Worm (Caenorhabditis elegans) whole organism, L4/young adult: ENCODE data around the gene cebp-1.
"Not testable (repeated sequence)": the region's sequence is repeated elsewhere in the genome, so short reads cannot be mapped to it uniquely, and the experiment has no call there.

Source experiments
- W03F9.2 ChIP-seq: fragments of 150-350 bp; optimal IDR thresholded peaks from 2 replicates; lab custom pipeline; 2014; ENCODE audit warnings: missing biosample characterization, missing genetic modification characterization
- dao-5 ChIP-seq: sonication (generic microtip); optimal IDR thresholded peaks from 2 replicates; lab custom pipeline; 2016; ENCODE audit warnings: missing genotype, missing genetic modification characterization, moderate library complexity, missing compliant biosample characterization
- him-1 ChIP-seq: sonication (generic microtip); optimal IDR thresholded peaks from 2 replicates; lab custom pipeline; 2016; ENCODE audit warnings: missing genotype, missing genetic modification reagents, missing genetic modification characterization, missing compliant biosample characterization

The cebp-1 gene

ce11 chrX:1430707-1431106 is 23.0 kb downstream of the cebp-1 start, which contains the start of gene F19G12.1:
TSS of gene F19G12.1 (plus strand) at chrX:1431007.
- not testable (repeated sequence) for TF ChIP-seq W03F9.2, him-1, dao-5 (tag; lab: Kevin White, UChicago)

- no peak for TF ChIP-seq dao-5 (tag; lab: Kevin White, UChicago)
- TF ChIP-seq W03F9.2 (tag; lab: Kevin White, UChicago), result no peak
These were observed 27.2 kb downstream of the cebp-1 start, which contains the start of gene F19G12.11 for ce11 chrX:1426425-1426824. TSS of gene F19G12.11 (minus strand) at chrX:1426525.

ce11 chrX:1424509-1424908 is 29.2 kb downstream of the cebp-1 start, which contains the start of gene F19G12.3:
TSS of gene F19G12.3 (plus strand) at chrX:1424809.
- TF ChIP-seq dao-5 (tag; lab: Kevin White, UChicago) (no peak), W03F9.2 (tag; lab: Kevin White, UChicago) (no peak), him-1 (tag; lab: Kevin White, UChicago) (no peak)

- TF ChIP-seq dao-5 (tag; lab: Kevin White, UChicago), result no peak
- no peak for TF ChIP-seq him-1 (tag; lab: Kevin White, UChicago)
- TF ChIP-seq W03F9.2 (tag; lab: Kevin White, UChicago), result no peak
These were observed 33.1 kb downstream of the cebp-1 start for ce11 chrX:1420524-1420923.

- no peak for TF ChIP-seq W03F9.2 (tag; lab: Kevin White, UChicago)
- no peak for TF ChIP-seq dao-5 (tag; lab: Kevin White, UChicago)
- no peak for TF ChIP-seq him-1 (tag; lab: Kevin White, UChicago)
These were observed 34.4 kb downstream of the cebp-1 start, which contains the start of gene F19G12.9 for ce11 chrX:1419163-1419696. TSS of gene F19G12.9 (plus strand) at chrX:1419213.

- no peak for TF ChIP-seq him-1 (tag; lab: Kevin White, UChicago)
- TF ChIP-seq W03F9.2 (tag; lab: Kevin White, UChicago), result no peak
- TF ChIP-seq dao-5 (tag; lab: Kevin White, UChicago), result no peak
These were observed 36.8 kb downstream of the cebp-1 start, which contains the start of the genes F19G12.4 and F19G12.8 for ce11 chrX:1416776-1417354. TSS of gene F19G12.4 (plus strand) at chrX:1417304. TSS of gene F19G12.8 (plus strand) at chrX:1417320.

- no peak for TF ChIP-seq dao-5 (tag; lab: Kevin White, UChicago)
- no peak for TF ChIP-seq him-1 (tag; lab: Kevin White, UChicago)
These were observed 40.8 kb downstream of the cebp-1 start, which contains the start of gene srh-19 for ce11 chrX:1412844-1413243. TSS of gene srh-19 (plus strand) at chrX:1413144.

ce11 chrX:1410552-1410951 is 43.1 kb downstream of the cebp-1 start, which contains the start of gene abu-2:
TSS of gene abu-2 (minus strand) at chrX:1410652.
- TF ChIP-seq dao-5 (tag; lab: Kevin White, UChicago), result no peak
- no peak for TF ChIP-seq W03F9.2 (tag; lab: Kevin White, UChicago)
- TF ChIP-seq him-1 (tag; lab: Kevin White, UChicago), result no peak

ce11 chrX:1409224-1409623 is 44.4 kb downstream of the cebp-1 start:
- no peak for TF ChIP-seq dao-5 (tag; lab: Kevin White, UChicago)
- no peak for TF ChIP-seq him-1 (tag; lab: Kevin White, UChicago)
- no peak for TF ChIP-seq W03F9.2 (tag; lab: Kevin White, UChicago)

- TF ChIP-seq him-1, dao-5, W03F9.2 (tag; lab: Kevin White, UChicago): not testable (repeated sequence)
These were observed 49.7 kb downstream of the cebp-1 start, which contains the start of gene ZK402.1 for ce11 chrX:1403971-1404370. TSS of gene ZK402.1 (plus strand) at chrX:1404271.

- TF ChIP-seq W03F9.2, dao-5, him-1 (tag; lab: Kevin White, UChicago): not testable (repeated sequence)
These were observed 50.2 kb downstream of the cebp-1 start, which contains the start of gene ZK402.2 for ce11 chrX:1403444-1403843. TSS of gene ZK402.2 (plus strand) at chrX:1403744.
